Worm (Caenorhabditis elegans) whole organism, L1 larva: ENCODE data around the gene unc-105.

Source experiments
- Y116A8C.19 ChIP-seq: sonication (generic microtip); optimal IDR thresholded peaks from 2 replicates; lab custom pipeline; 2016; ENCODE audit warnings: missing compliant biosample characterization, missing genetic modification characterization, borderline replicate concordance
- alr-1 ChIP-seq: fragments of 200-800 bp; sonication (Bioruptor generic); optimal IDR thresholded peaks from 2 replicates; lab custom pipeline; 2018; ENCODE audit warnings: borderline replicate concordance, mild to moderate bottlenecking, missing genetic modification characterization, missing compliant biosample characterization
- blmp-1 ChIP-seq: fragments of 150-350 bp; optimal IDR thresholded peaks from 2 replicates; lab custom pipeline; 2014; ENCODE audit warnings: missing biosample characterization, missing genetic modification characterization
- ceh-63 ChIP-seq: fragments of 200-800 bp; sonication (Bioruptor generic); optimal IDR thresholded peaks from 2 replicates; lab custom pipeline; 2018; ENCODE audit warnings: mild to moderate bottlenecking, missing genetic modification characterization, missing compliant biosample characterization
- dpl-1 ChIP-seq, 3 experiments: fragments of 150-350 bp in 2 of 3; sonication (generic microtip) in 1 of 3; optimal IDR thresholded peaks; 2 replicates each; lab custom pipeline; 2014 to 2017; ENCODE audit warnings: missing biosample characterization in 3 of 3, missing genetic modification characterization in 3 of 3, missing genetic modification reagents in 3 of 3
- efl-1 ChIP-seq, 4 experiments: fragments of 150-350 bp; optimal IDR thresholded peaks in 3 of 4; peaks in 1 of 4; 1 replicate in 1 of 4; 2 replicates in 3 of 4; lab custom pipeline; 2014; ENCODE audit warnings: missing biosample characterization in 2 of 4, missing genetic modification characterization in 2 of 4, missing genetic modification reagents in 2 of 4
- efl-3 ChIP-seq: fragments of 200-800 bp; sonication (Bioruptor generic); optimal IDR thresholded peaks from 2 replicates; lab custom pipeline; 2018; ENCODE audit warnings: mild to moderate bottlenecking, missing genetic modification characterization, missing compliant biosample characterization
- egl-13 ChIP-seq: sonication (generic microtip); optimal IDR thresholded peaks from 2 replicates; lab custom pipeline; 2016; ENCODE audit warnings: missing genotype, missing genetic modification reagents, missing genetic modification characterization, missing compliant biosample characterization
- elt-3 ChIP-seq, 6 experiments: fragments of 150-350 bp in 1 of 6; sonication (generic microtip); optimal IDR thresholded peaks; 2 replicates each; lab custom pipeline; 2017 to 2018; ENCODE audit warnings: missing biosample characterization in 6 of 6, missing genetic modification characterization in 6 of 6, inconsistent platforms in 1 of 6
- fkh-10 ChIP-seq: sonication (generic microtip); optimal IDR thresholded peaks from 2 replicates; lab custom pipeline; 2017; ENCODE audit warnings: missing biosample characterization, missing genetic modification reagents, missing genetic modification characterization
- fkh-4 ChIP-seq: sonication (generic microtip); optimal IDR thresholded peaks from 2 replicates; lab custom pipeline; 2016; ENCODE audit warnings: missing compliant biosample characterization, missing genetic modification characterization, borderline replicate concordance
- fkh-8 ChIP-seq: sonication (generic microtip); optimal IDR thresholded peaks from 2 replicates; lab custom pipeline; 2016; ENCODE audit warnings: mild to moderate bottlenecking, missing genetic modification characterization, missing compliant biosample characterization
- grh-1 ChIP-seq: fragments of 200-800 bp; sonication (Bioruptor generic); IDR thresholded peaks from 2 replicates; pipeline ENCODE4 v1.3.6; 2022; ENCODE audit warnings: missing genetic modification reagents, missing genetic modification characterization, missing compliant biosample characterization
- isw-1 ChIP-seq: fragments of 200-800 bp; sonication (Bioruptor generic); IDR thresholded peaks from 2 replicates; pipeline ENCODE4 v1.3.6; 2022; ENCODE audit warnings: missing genetic modification characterization, missing compliant biosample characterization
- lin-14 ChIP-seq: fragments of 200-800 bp; sonication (Bioruptor generic); optimal IDR thresholded peaks from 2 replicates; lab custom pipeline; 2018; ENCODE audit warnings: mild to moderate bottlenecking, missing genetic modification characterization, moderate library complexity, missing compliant biosample characterization
- lin-15B ChIP-seq: fragments of 150-350 bp; sonication (generic microtip); optimal IDR thresholded peaks from 3 replicates; lab custom pipeline; 2014; ENCODE audit warnings: missing biosample characterization, missing genetic modification characterization
- lin-35 ChIP-seq, 2 experiments: fragments of 150-350 bp; optimal IDR thresholded peaks; 2 replicates each; lab custom pipeline; 2014; ENCODE audit warnings: missing biosample characterization in 2 of 2, missing genetic modification characterization in 2 of 2, missing genetic modification reagents in 2 of 2
- lin-39 ChIP-seq: fragments of 150-350 bp; optimal IDR thresholded peaks from 2 replicates; lab custom pipeline; 2014; ENCODE audit warnings: missing biosample characterization, missing genetic modification reagents, missing genetic modification characterization
- mep-1 ChIP-seq: fragments of 150-350 bp; optimal IDR thresholded peaks from 2 replicates; lab custom pipeline; 2014; ENCODE audit warnings: missing biosample characterization, missing genetic modification characterization
- nhr-12 ChIP-seq: sonication (generic microtip); optimal IDR thresholded peaks from 2 replicates; lab custom pipeline; 2017; ENCODE audit warnings: missing biosample characterization, missing genetic modification characterization
- nhr-19 ChIP-seq: fragments of 200-800 bp; sonication (Bioruptor generic); conservative IDR thresholded peaks from 2 replicates; pipeline ENCODE4 v1.3.6; 2022; ENCODE audit warnings: missing genetic modification characterization, missing compliant biosample characterization
- nhr-20 ChIP-seq: sonication (generic microtip); optimal IDR thresholded peaks from 2 replicates; lab custom pipeline; 2016; ENCODE audit warnings: mild to moderate bottlenecking, missing genetic modification characterization, missing compliant biosample characterization
- nhr-237 ChIP-seq: fragments of 150-350 bp; optimal IDR thresholded peaks from 2 replicates; lab custom pipeline; 2014; ENCODE audit warnings: missing biosample characterization, missing genetic modification characterization
- nhr-71 ChIP-seq: sonication (generic microtip); optimal IDR thresholded peaks from 2 replicates; lab custom pipeline; 2016; ENCODE audit warnings: mild to moderate bottlenecking, missing genetic modification characterization, moderate library complexity, missing compliant biosample characterization
- nhr-85 ChIP-seq: sonication (generic microtip); peaks from one replicate; lab custom pipeline; 2016; ENCODE audit warnings: missing genetic modification characterization, inconsistent platforms, missing compliant biosample characterization
- pax-3 ChIP-seq: fragments of 200-800 bp; sonication (Bioruptor generic); optimal IDR thresholded peaks from 2 replicates; lab custom pipeline; 2018; ENCODE audit warnings: mild to moderate bottlenecking, missing genetic modification characterization, moderate library complexity, missing compliant biosample characterization
- skn-1 ChIP-seq: fragments of 150-350 bp; optimal IDR thresholded peaks from 2 replicates; lab custom pipeline; 2014; ENCODE audit warnings: missing biosample characterization, missing genetic modification characterization
- snu-23 ChIP-seq: sonication (generic microtip); optimal IDR thresholded peaks from 2 replicates; lab custom pipeline; 2016; ENCODE audit warnings: missing genetic modification characterization, missing compliant biosample characterization
- unc-30 ChIP-seq: sonication (generic microtip); optimal IDR thresholded peaks from 2 replicates; lab custom pipeline; 2017; ENCODE audit warnings: missing biosample characterization, missing genetic modification characterization
- vab-15 ChIP-seq: sonication (generic microtip); optimal IDR thresholded peaks from 2 replicates; lab custom pipeline; 2017; ENCODE audit warnings: missing genotype, mild to moderate bottlenecking, missing genetic modification characterization, missing compliant biosample characterization
- xbp-1 ChIP-seq: sonication (generic microtip); optimal IDR thresholded peaks from 2 replicates; lab custom pipeline; 2016; ENCODE audit warnings: missing genetic modification characterization, missing compliant biosample characterization
- zip-4 ChIP-seq: fragments of 200-800 bp; sonication (Bioruptor generic); optimal IDR thresholded peaks from 2 replicates; lab custom pipeline; 2018; ENCODE audit warnings: mild to moderate bottlenecking, missing genetic modification characterization, moderate library complexity, missing compliant biosample characterization

The unc-105 gene

DNA sequence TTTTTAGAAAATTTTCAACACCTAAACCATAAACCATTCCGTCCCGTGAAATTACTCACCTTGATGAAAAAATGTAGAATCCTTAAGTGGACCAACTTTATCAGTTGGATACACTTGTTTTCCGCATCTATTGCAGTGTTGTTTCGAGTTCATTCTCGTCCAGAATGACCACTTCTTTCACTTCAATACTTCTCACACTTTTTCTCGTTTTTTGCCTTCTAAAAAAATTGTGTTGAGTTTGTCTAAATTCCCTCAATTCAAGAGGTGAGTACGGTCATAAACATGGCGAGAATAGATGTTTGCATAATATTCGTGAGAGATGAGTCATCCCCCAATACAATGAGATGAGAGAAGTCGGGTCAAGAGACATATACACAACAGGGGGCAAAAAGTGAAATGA, 23.7 kb upstream of the unc-105 start, which contains the start of gene ltd-1:
TSS of gene ltd-1 (minus strand) at position 218 of the 400 bp plus-strand sequence.
- no peak for TF ChIP-seq efl-1 (optimal IDR thresholded peaks at IDR 0.05; lab: Kevin White, UChicago)
- peak in 1 of 2 experiments; percentile 60 for TF ChIP-seq efl-1 (GFP tag; optimal IDR thresholded peaks at IDR 0.05 in 1 of 2; lab: Kevin White, UChicago)
- TF ChIP-seq xbp-1: no peak
- no peak for TF ChIP-seq lin-14
- peak; percentile 21 for TF ChIP-seq blmp-1 (tag; lab: Kevin White, UChicago)
- no peak for TF ChIP-seq unc-30 (tag; lab: Kevin White, UChicago)

DNA sequence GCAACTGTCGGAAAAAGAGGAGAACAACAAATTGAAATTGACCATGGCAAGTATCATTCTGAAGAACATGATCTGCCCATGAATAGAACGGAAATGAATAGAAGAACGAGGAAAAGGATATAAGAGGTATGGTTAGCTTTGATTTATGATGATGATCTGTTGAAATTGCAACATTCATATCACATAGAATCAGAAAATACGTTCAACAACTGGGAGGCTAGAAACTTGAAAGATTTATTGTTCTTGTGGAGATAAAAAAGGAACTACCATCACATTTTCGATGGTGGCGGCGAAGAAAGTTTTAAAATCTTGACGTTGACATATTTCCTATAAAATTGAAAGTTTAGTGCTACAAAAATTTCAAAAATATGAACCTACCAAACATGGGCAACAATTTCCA, 23.0 kb upstream of the unc-105 start:
- TF ChIP-seq alr-1 (tag; lab: Kevin White, UChicago): no peak
- TF ChIP-seq vab-15 (tag; lab: Kevin White, UChicago): no peak
- no peak for TF ChIP-seq fkh-8 (tag; lab: Kevin White, UChicago)
- TF ChIP-seq skn-1 (tag; lab: Kevin White, UChicago): no peak
- no peak for TF ChIP-seq Y116A8C.19
- no peak for TF ChIP-seq fkh-4
- no peak for TF ChIP-seq nhr-19 (GFP tag; lab: Robert Waterston, UW)
- no peak for TF ChIP-seq efl-3 (GFP tag; lab: Kevin White, UChicago)
- TF ChIP-seq egl-13 (tag; lab: Kevin White, UChicago): no peak
- TF ChIP-seq zip-4 (GFP tag; lab: Kevin White, UChicago): no peak
- TF ChIP-seq efl-1 (optimal IDR thresholded peaks at IDR 0.05; lab: Kevin White, UChicago): no peak
- TF ChIP-seq efl-1 (GFP tag; optimal IDR thresholded peaks at IDR 0.05 in 1 of 2; lab: Kevin White, UChicago): no peak
- TF ChIP-seq fkh-10 (GFP tag; lab: Kevin White, UChicago): no peak
- TF ChIP-seq, all 84 proteins: peak for 0

DNA sequence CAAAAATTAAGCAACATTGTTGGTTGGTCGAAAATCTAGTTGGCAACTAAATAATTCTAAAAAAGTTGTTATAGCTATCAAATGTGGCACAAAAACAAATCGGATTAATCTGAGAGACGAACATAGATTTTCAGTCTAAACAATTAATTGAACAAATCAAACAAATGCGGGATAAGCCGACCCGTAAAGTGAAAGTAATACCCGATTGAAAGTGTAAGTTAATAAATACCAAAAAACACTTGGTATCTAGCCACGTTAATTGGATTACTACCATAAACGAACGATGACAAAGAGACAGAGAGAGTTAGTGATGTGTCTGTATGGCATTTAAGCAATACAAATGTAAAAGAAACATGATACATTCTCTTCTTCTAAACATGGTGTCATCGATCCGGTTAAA, 22.3 kb upstream of the unc-105 start:
- TF ChIP-seq nhr-237 (tag; lab: Kevin White, UChicago) (no peak), blmp-1 (tag; lab: Kevin White, UChicago) (peak; percentile 58), ceh-63 (no peak), lin-39 (tag; lab: Kevin White, UChicago) (no peak), lin-15B (tag; lab: Kevin White, UChicago) (no peak), lin-14 (no peak), pax-3 (tag; lab: Kevin White, UChicago) (no peak), mep-1 (tag; lab: Kevin White, UChicago) (no peak)

DNA sequence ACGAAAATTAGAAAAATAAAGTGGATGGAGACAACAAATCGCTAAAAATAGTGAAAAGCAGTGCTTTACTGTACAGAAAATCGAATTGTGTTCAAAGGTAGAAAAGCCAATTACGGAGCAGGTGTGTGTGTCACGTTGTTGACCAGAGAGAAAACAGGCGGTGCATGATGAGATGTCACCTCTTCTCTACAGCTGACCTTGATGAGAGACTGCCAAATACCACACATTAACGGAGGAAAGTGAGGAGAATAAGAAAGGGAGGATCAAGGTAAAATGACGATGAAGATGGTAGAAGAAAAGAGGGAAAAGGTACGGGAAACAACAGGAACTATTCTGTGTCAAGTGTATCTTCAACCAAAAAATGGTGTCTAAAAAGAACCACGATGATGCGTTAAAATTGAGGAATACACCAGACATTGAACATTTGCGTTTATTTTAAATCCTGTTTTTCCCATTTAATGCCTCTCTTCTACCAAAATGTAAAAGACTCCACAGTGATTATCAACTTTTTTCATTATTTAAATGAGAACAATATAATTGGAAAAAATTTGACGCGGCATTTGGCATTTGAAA, 17.0 kb upstream of the unc-105 start:
- TF ChIP-seq nhr-12 (tag; lab: Kevin White, UChicago) (no peak), nhr-71 (tag; lab: Kevin White, UChicago) (peak; percentile 35), mep-1 (tag; lab: Kevin White, UChicago) (peak; percentile 53), efl-1 (optimal IDR thresholded peaks at IDR 0.05; lab: Kevin White, UChicago) (no peak), efl-1 (GFP tag; optimal IDR thresholded peaks at IDR 0.05 in 1 of 2; lab: Kevin White, UChicago) (peak in 1 of 2 experiments; percentile 92), isw-1 (GFP tag; lab: Robert Waterston, UW) (no peak), nhr-19 (GFP tag; lab: Robert Waterston, UW) (no peak), nhr-85 (peak; percentile 84), grh-1 (GFP tag; lab: Robert Waterston, UW) (no peak), nhr-20 (tag; lab: Kevin White, UChicago) (peak; percentile 9), blmp-1 (tag; lab: Kevin White, UChicago) (peak; percentile 93), elt-3 (tag; optimal IDR thresholded peaks at IDR 0.05; lab: Kevin White, UChicago) (peak in 1 of 6 experiments; percentile 3), lin-14 (peak; percentile 76), lin-35 (GFP tag; optimal IDR thresholded peaks at IDR 0.05; lab: Kevin White, UChicago) (peak in 1 of 2 experiments; percentile 27), dpl-1 (GFP tag; optimal IDR thresholded peaks at IDR 0.05; lab: Kevin White, UChicago) (peak in 1 of 3 experiments; percentile 0), snu-23 (GFP tag; lab: Kevin White, UChicago) (peak; percentile 51)
